Fruit fly (Drosophila melanogaster): ENCODE results near the gene CG4098.

CG4098 gene

DNA sequence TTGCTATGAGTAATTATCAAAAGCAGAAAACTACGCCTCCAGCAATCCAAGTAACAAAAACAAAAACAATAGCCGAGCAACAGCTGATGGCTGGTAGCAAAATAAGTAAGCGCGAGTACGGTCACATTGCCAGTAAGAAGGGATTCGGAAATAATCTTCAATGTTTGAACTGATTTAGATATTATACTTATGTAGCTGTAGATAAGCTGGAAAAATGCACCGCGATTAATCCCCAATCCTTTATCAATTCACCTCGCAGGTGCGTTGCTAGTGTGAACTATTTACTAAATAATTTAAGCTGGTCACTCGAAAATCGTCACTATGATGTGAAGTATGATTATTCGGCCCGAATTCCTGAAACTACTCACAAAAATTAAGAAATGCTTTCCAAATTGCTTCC lies 22.2 kb downstream of the CG4098 start, which contains the start of the genes Syx8 and CG32163 (continued):
- no peak for TF ChIP-seq her (GFP tag; optimal IDR thresholded peaks at IDR 0.05)
- TF ChIP-seq cg (GFP tag; optimal IDR thresholded peaks at IDR 0.05) = no peak
- no peak for TF ChIP-seq CG3163 (GFP tag; optimal IDR thresholded peaks at IDR 0.05)
- no peak for TF ChIP-seq CG4328 (GFP tag; optimal IDR thresholded peaks at IDR 0.05)
- TF ChIP-seq kay (GFP tag; optimal IDR thresholded peaks at IDR 0.05) = no peak
- TF ChIP-seq ci (GFP tag; IDR thresholded peaks at IDR 0.05) = no peak
- TF ChIP-seq pho (GFP tag; optimal IDR thresholded peaks at IDR 0.05) = no peak
- TF ChIP-seq nerfin-1 (tag; optimal IDR thresholded peaks at IDR 0.05) = peak; percentile 9
- no peak for TF ChIP-seq CG13775 (GFP tag; optimal IDR thresholded peaks at IDR 0.05)
- TF ChIP-seq slou (GFP tag; optimal IDR thresholded peaks at IDR 0.05) = no peak
- TF ChIP-seq CG17359 (tag; optimal IDR thresholded peaks at IDR 0.05) = no peak
- no peak for TF ChIP-seq Chrac-16 (GFP tag; optimal IDR thresholded peaks at IDR 0.05)
- no peak for TF ChIP-seq hkb (optimal IDR thresholded peaks at IDR 0.05)
- TF ChIP-seq hkb (GFP tag; IDR thresholded peaks at IDR 0.05) = no peak
- TF ChIP-seq CG4282 (GFP tag; optimal IDR thresholded peaks at IDR 0.05) = no peak
- TF ChIP-seq TFAM (GFP tag; optimal IDR thresholded peaks at IDR 0.05) = no peak
- TF ChIP-seq CG34422 (GFP tag; IDR thresholded peaks at IDR 0.05) = no peak
- TF ChIP-seq Dip3 (GFP tag; optimal IDR thresholded peaks at IDR 0.05) = no peak
- no peak for TF ChIP-seq usp (GFP tag; optimal IDR thresholded peaks at IDR 0.05)
- no peak for TF ChIP-seq CG10321 (GFP tag; IDR thresholded peaks at IDR 0.05)
- TF ChIP-seq CG5245 (GFP tag; optimal IDR thresholded peaks at IDR 0.05) = no peak
- no peak for TF ChIP-seq Abd-B (GFP tag; optimal IDR thresholded peaks at IDR 0.05)
- peak; percentile 82 for TF ChIP-seq CG9797 (GFP tag; optimal IDR thresholded peaks at IDR 0.05)
- no peak for TF ChIP-seq ewg (GFP tag; optimal IDR thresholded peaks at IDR 0.05)
- TF ChIP-seq Jarid2 (GFP tag; optimal IDR thresholded peaks at IDR 0.05) = no peak
- TF ChIP-seq lab (GFP tag; optimal IDR thresholded peaks at IDR 0.05) = no peak
- TF ChIP-seq toy (GFP tag; IDR thresholded peaks at IDR 0.05) = no peak
- TF ChIP-seq en (GFP tag; optimal IDR thresholded peaks at IDR 0.05) = no peak
- no peak for TF ChIP-seq CG12071 (GFP tag; optimal IDR thresholded peaks at IDR 0.05)
- peak; percentile 39 for TF ChIP-seq CG14710 (tag; optimal IDR thresholded peaks at IDR 0.05)
- no peak for TF ChIP-seq HmgD (GFP tag; optimal IDR thresholded peaks at IDR 0.05)
- TF ChIP-seq CG6683 (GFP tag; optimal IDR thresholded peaks at IDR 0.05) = no peak
- TF ChIP-seq ase (GFP tag; IDR thresholded peaks at IDR 0.05) = no peak
- no peak for TF ChIP-seq CG18764 (GFP tag; optimal IDR thresholded peaks at IDR 0.05)
- TF ChIP-seq CG12155 (GFP tag; optimal IDR thresholded peaks at IDR 0.05) = no peak
- TF ChIP-seq CG1832 (GFP tag; optimal IDR thresholded peaks at IDR 0.05) = no peak
- TF ChIP-seq CG10147 (GFP tag; optimal IDR thresholded peaks at IDR 0.05) = no peak
- TF ChIP-seq fd64A (GFP tag; optimal IDR thresholded peaks at IDR 0.05) = no peak
- TF ChIP-seq CG16779 (GFP tag; IDR thresholded peaks at IDR 0.05) = no peak
- no peak for TF ChIP-seq CG2678 (tag; optimal IDR thresholded peaks at IDR 0.05)
- TF ChIP-seq Trl (optimal IDR thresholded peaks at IDR 0.05) = no peak
- no peak for TF ChIP-seq Trl (GFP tag; optimal IDR thresholded peaks at IDR 0.05)
- TF ChIP-seq Bdp1 (GFP tag; optimal IDR thresholded peaks at IDR 0.05) = no peak
- TF ChIP-seq nom (GFP tag; optimal IDR thresholded peaks at IDR 0.05) = no peak
- TF ChIP-seq gt (GFP tag; IDR thresholded peaks at IDR 0.05) = no peak
- TF ChIP-seq Atf-2 (GFP tag; optimal IDR thresholded peaks at IDR 0.05) = no peak
- TF ChIP-seq dpn (GFP tag; optimal IDR thresholded peaks at IDR 0.05) = no peak
- no peak for TF ChIP-seq CG11695 (GFP tag; IDR thresholded peaks at IDR 0.05)
- TF ChIP-seq Vsx1 (GFP tag; optimal IDR thresholded peaks at IDR 0.05) = no peak
- no peak for TF ChIP-seq Oli (tag; optimal IDR thresholded peaks at IDR 0.05)
- TF ChIP-seq CG2712 (tag; optimal IDR thresholded peaks at IDR 0.05) = peak; percentile 22
- TF ChIP-seq ap (GFP tag; IDR thresholded peaks at IDR 0.05) = no peak
- TF ChIP-seq CG2875 (GFP tag; optimal IDR thresholded peaks at IDR 0.05) = no peak
